Worm (Caenorhabditis elegans): ENCODE data around the gene C10G8.4.
A peak's percentile ranks its signal among the peaks of the same experiment; 100 is the strongest.

The C10G8.4 gene

DNA sequence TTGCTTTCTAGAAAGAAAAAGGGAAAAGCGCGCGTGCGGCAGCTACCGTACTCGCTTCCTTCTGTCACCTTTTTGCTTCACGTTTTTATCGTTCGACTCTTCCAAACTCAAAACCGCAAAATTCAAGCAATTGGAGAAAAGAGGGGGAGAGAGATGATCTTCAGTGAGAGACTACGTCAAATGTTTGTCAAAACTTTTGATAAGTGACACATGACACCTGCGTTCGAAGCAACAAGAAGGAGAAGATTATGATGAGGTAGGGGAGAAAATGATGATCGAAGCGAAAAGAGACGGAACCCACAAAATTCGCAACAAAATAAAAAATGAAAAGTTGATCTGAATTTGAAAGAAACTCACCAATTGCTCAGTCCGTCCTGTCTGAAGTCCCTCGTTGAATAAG, 6.6 kb downstream of the C10G8.4 start:
- no peak for TF ChIP-seq mef-2 (tag; optimal IDR thresholded peaks at IDR 0.05)
- TF ChIP-seq lsy-2 (tag; optimal IDR thresholded peaks at IDR 0.05), result no peak

DNA sequence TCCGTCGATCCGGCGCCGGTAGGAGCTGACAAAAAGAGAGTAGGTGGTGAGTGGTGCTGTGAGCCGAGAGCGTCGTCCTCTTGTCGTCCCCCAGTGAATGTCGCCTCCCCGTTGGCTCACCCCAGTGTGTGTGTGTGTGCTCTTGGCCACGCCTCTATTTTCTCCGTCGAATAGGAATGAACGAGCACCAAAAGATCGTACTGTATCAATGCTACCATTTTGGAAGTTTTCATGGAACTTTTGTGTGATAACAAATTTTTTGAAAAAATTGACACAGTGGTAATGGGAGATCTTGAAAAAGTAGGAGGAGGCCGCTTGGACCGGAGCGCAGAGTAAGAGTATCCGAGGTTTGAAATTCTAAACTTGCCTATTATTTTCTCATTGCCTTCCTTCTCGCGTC, 7.7 kb downstream of the C10G8.4 start, which contains the start of gene ceh-34:
Gene ceh-34 (minus strand): TSS at position 101 of the 400 bp plus-strand sequence.
- no peak for TF ChIP-seq blmp-1 (tag; optimal IDR thresholded peaks at IDR 0.05)
- no peak for TF ChIP-seq lin-14 (GFP tag; optimal IDR thresholded peaks at IDR 0.05)
- TF ChIP-seq nhr-85 (tag), result peak; percentile 6
- no peak for TF ChIP-seq ztf-4 (tag; optimal IDR thresholded peaks at IDR 0.05)
- TF ChIP-seq C04F5.9 (tag; optimal IDR thresholded peaks at IDR 0.05), result no peak
- TF ChIP-seq ceh-63 (GFP tag; optimal IDR thresholded peaks at IDR 0.05), result no peak

DNA sequence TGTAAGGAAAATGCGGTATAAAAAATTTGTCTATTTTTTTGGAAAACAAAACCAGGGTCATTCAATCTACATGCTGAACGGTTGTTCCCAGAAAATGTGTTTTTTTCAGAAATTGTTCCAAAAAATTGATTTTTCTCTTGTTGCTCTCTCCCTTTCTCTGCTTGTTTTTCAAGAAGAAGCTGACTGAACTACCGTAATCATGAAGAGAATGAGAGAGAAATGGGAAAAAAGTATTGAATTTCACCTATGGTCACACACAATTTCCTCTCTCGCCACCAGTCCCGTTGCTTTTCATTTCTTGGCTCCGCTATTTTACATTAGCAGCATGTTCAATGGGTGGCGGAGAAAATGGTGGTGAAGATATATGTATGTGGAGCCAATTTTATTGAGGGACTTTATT, 11.1 kb downstream of the C10G8.4 start:
- TF ChIP-seq unc-62 (GFP tag; optimal IDR thresholded peaks at IDR 0.05), result no peak
- peak in 1 of 2 experiments; percentile 55 for TF ChIP-seq lsy-2 (tag; optimal IDR thresholded peaks at IDR 0.05)

DNA sequence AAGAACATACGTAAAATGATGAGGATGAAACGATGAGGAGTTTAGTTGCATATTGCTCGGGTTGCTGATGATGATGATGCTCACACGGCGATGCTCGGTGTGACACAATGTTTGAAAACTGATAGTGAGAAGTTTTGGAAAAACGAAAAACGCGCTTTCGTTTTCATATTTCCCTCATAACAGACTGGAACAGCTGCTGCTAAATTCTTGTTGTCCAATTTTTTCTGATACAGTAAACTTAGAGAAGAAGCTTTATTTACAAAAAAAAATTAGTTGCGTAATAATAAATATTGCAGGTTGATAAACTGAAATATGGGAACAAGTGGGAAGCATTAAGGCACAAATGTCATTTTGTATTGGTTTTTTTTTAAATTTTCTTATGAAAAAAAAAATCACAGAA, 12.8 kb downstream of the C10G8.4 start, which contains the start of gene ceh-33:
Gene ceh-33 (minus strand): TSS at position 101 of the 400 bp plus-strand sequence.
- no peak for TF ChIP-seq ets-5 (GFP tag; IDR thresholded peaks at IDR 0.05)
- TF ChIP-seq rnt-1 (tag; optimal IDR thresholded peaks at IDR 0.05), result no peak
- TF ChIP-seq lir-3 (tag; optimal IDR thresholded peaks at IDR 0.05; ENCODE audit: poor library complexity), result no peak
- peak; percentile 18 for TF ChIP-seq nhr-85 (tag)

DNA sequence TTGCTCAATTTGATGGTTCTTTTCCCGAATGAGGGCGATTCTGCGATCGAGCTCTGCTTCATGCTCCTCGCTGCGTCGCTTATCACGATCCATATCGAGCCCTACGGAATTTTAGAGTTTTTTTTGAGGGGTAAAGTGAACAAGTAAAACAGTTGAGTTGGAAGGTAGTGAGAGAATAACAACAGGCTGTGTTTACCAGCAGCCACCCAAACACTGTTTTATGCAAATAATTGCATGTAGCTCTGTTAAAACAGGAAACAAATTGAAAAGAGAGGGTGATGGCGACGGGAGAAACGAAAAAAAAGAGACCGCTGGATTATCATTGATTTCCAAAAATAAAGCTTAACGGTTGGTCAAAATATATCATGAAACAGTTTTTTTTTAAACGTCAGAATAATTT, 16.6 kb downstream of the C10G8.4 start, which contains the start of gene C10G8.8:
Gene C10G8.8 (minus strand): TSS at position 101 of the 400 bp plus-strand sequence.
- TF ChIP-seq tlp-1 (tag; optimal IDR thresholded peaks at IDR 0.05) (no peak), unc-98 (GFP tag; IDR thresholded peaks at IDR 0.05) (no peak)

DNA sequence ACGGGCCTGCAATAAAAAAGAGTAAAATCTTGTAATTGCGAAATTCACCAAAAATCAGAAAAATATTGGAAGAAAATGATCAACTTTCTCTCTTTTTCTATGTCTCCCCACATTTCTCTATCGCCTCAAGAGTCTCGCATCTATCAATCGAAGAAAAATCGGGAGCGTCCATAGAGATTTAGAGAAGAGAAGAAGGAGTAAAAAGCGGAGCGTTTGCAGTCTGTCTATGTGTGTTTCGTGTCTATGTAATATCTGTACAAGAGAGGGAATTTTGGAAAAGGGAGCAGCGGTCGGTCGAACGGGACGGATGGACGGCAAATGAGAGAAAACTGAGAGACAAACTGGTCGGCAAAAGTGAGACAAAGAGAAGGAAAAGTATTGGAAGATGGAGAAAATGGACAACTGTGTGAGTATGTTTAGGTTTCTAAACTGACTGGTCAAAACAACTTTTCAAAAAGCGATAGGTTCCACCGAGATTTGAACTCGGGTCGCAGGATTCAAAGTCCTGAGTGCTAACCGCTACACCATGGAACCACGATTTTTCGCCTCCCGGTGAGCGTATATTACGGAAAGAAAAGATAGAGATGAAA, 18.0 kb downstream of the C10G8.4 start:
- TF ChIP-seq pag-3 (tag; optimal IDR thresholded peaks at IDR 0.05; ENCODE audit: borderline replicate concordance, insufficient read depth) (peak; percentile 85), zip-4 (GFP tag; optimal IDR thresholded peaks at IDR 0.05) (no peak), nhr-47 (tag; optimal IDR thresholded peaks at IDR 0.05) (peak; percentile 28), elt-3 (tag; optimal IDR thresholded peaks at IDR 0.05) (peak in 2 of 6 experiments; percentile 17 to 49), lin-35 (GFP tag; optimal IDR thresholded peaks at IDR 0.05) (peak in 1 of 2 experiments; percentile 6), nhr-77 (tag; optimal IDR thresholded peaks at IDR 0.05) (peak; percentile 45), lin-39 (tag; optimal IDR thresholded peaks at IDR 0.05) (no peak), elt-2 (tag; optimal IDR thresholded peaks at IDR 0.05) (peak; percentile 46), rnt-1 (tag; optimal IDR thresholded peaks at IDR 0.05) (peak; percentile 36), nhr-20 (tag; optimal IDR thresholded peaks at IDR 0.05) (peak; percentile 60), nhr-237 (tag; optimal IDR thresholded peaks at IDR 0.05) (peak; percentile 14), fkh-10 (GFP tag; optimal IDR thresholded peaks at IDR 0.05) (no peak), C04F5.9 (tag; optimal IDR thresholded peaks at IDR 0.05) (no peak), C16A3.4 (tag; optimal IDR thresholded peaks at IDR 0.05) (peak; percentile 26), nhr-90 (tag; optimal IDR thresholded peaks at IDR 0.05; ENCODE audit: poor library complexity) (peak; percentile 67), dsc-1 (tag; optimal IDR thresholded peaks at IDR 0.05) (peak; percentile 25), sptf-1 (tag; optimal IDR thresholded peaks at IDR 0.05) (no peak), lin-14 (GFP tag; optimal IDR thresholded peaks at IDR 0.05) (peak; percentile 86), snpc-4 (tag; optimal IDR thresholded peaks at IDR 0.05) (peak; percentile 6), blmp-1 (tag; optimal IDR thresholded peaks at IDR 0.05) (peak; percentile 93), lsy-2 (tag; optimal IDR thresholded peaks at IDR 0.05) (peak in 1 of 2 experiments; percentile 39), snu-23 (GFP tag; optimal IDR thresholded peaks at IDR 0.05) (peak; percentile 50), nhr-85 (tag) (peak; percentile 66), efl-1 (optimal IDR thresholded peaks at IDR 0.05) (peak in 1 of 2 experiments; percentile 5), efl-1 (GFP tag; optimal IDR thresholded peaks at IDR 0.05 in 1 of 2) (peak; percentile 13 to 94), dpl-1 (GFP tag; optimal IDR thresholded peaks at IDR 0.05) (peak in 2 of 3 experiments; percentile 8 to 18), nhr-71 (tag; optimal IDR thresholded peaks at IDR 0.05) (peak; percentile 51), mep-1 (tag; optimal IDR thresholded peaks at IDR 0.05) (peak; percentile 59), nhr-84 (tag; optimal IDR thresholded peaks at IDR 0.05) (no peak)

Measured in whole organism, L1 larva.